Worm (Caenorhabditis elegans) whole organism, L4 larva: ENCODE measurements around the gene K10C2.2.

ENCODE experiments used
- D1046.2 ChIP-seq: fragments of 200-800 bp; sonication (Bioruptor generic); IDR thresholded peaks from 2 replicates; pipeline ENCODE4 v1.3.6; 2022; ENCODE audit warnings: missing genetic modification characterization, missing compliant biosample characterization
- Y105C5A.15 ChIP-seq: fragments of 200-800 bp; sonication (Bioruptor generic); IDR thresholded peaks from 2 replicates; pipeline ENCODE4 v1.3.6; 2022; ENCODE audit warnings: missing genetic modification characterization, missing compliant biosample characterization
- ZK337.2 ChIP-seq: fragments of 200-800 bp; sonication (Bioruptor generic); IDR thresholded peaks from 2 replicates; pipeline ENCODE4 v1.3.6; 2022; ENCODE audit warnings: missing genetic modification reagents, missing genetic modification characterization, missing compliant biosample characterization
- aha-1 ChIP-seq: fragments of 150-350 bp; peaks from one replicate; lab custom pipeline; 2014; ENCODE audit warnings: missing biosample characterization, missing genetic modification characterization
- arid-1 ChIP-seq: fragments of 200-800 bp; sonication (Bioruptor generic); conservative IDR thresholded peaks from 2 replicates; pipeline ENCODE4 v1.3.6; 2022; ENCODE audit warnings: missing genetic modification reagents, missing genetic modification characterization, missing compliant biosample characterization
- attf-4 ChIP-seq: sonication (generic microtip); optimal IDR thresholded peaks from 3 replicates; lab custom pipeline; 2017; ENCODE audit warnings: missing biosample characterization, missing genetic modification characterization
- ceh-20 ChIP-seq: fragments of 200-800 bp; sonication (Bioruptor generic); IDR thresholded peaks from 2 replicates; pipeline ENCODE4 v1.3.6; 2022; ENCODE audit warnings: missing genetic modification reagents, missing genetic modification characterization, missing compliant biosample characterization
- ceh-32 ChIP-seq: sonication (generic microtip); optimal IDR thresholded peaks from 2 replicates; lab custom pipeline; 2016; ENCODE audit warnings: mild to moderate bottlenecking, missing genetic modification characterization, missing compliant biosample characterization; ENCODE audit not compliant: poor library complexity
- cey-2 ChIP-seq: sonication (generic microtip); optimal IDR thresholded peaks from 3 replicates; lab custom pipeline; 2017; ENCODE audit warnings: missing genetic modification characterization, mild to moderate bottlenecking, missing compliant biosample characterization, antibody characterized with exemption, borderline replicate concordance; ENCODE audit not compliant: insufficient read depth
- daf-16 ChIP-seq, 3 experiments: sonication (generic microtip); optimal IDR thresholded peaks; 2 replicates each; lab custom pipeline; 2016 to 2017; ENCODE audit warnings: missing genetic modification characterization in 3 of 3, missing genetic modification reagents in 3 of 3, mild to moderate bottlenecking in 2 of 3, missing compliant biosample characterization in 2 of 3, missing biosample characterization in 1 of 3, moderate library complexity in 1 of 3
- daf-8 ChIP-seq: fragments of 200-800 bp; sonication (Bioruptor generic); IDR thresholded peaks from 2 replicates; pipeline ENCODE4 v1.3.6; 2022; ENCODE audit warnings: missing genetic modification characterization, missing compliant biosample characterization
- dmd-6 ChIP-seq: fragments of 200-800 bp; sonication (Bioruptor generic); IDR thresholded peaks from 2 replicates; pipeline ENCODE4 v1.3.6; 2022; ENCODE audit warnings: missing genetic modification reagents, missing genetic modification characterization, missing compliant biosample characterization
- duxl-1 ChIP-seq: sonication (generic microtip); optimal IDR thresholded peaks from 2 replicates; lab custom pipeline; 2016; ENCODE audit warnings: mild to moderate bottlenecking, missing genetic modification characterization, moderate library complexity, missing compliant biosample characterization; ENCODE audit not compliant: poor library complexity
- dve-1 ChIP-seq: sonication (generic microtip); optimal IDR thresholded peaks from 2 replicates; lab custom pipeline; 2017; ENCODE audit warnings: antibody characterized with exemption, mild to moderate bottlenecking, missing genetic modification characterization, missing compliant biosample characterization; ENCODE audit not compliant: insufficient read depth
- gei-8 ChIP-seq: fragments of 200-800 bp; sonication (Bioruptor generic); optimal IDR thresholded peaks from 2 replicates; lab custom pipeline; 2018; ENCODE audit warnings: mild to moderate bottlenecking, missing genetic modification characterization, missing compliant biosample characterization
- hlh-11 ChIP-seq: fragments of 200-800 bp; sonication (Bioruptor generic); optimal IDR thresholded peaks from 2 replicates; lab custom pipeline; 2018; ENCODE audit warnings: mild to moderate bottlenecking, missing genetic modification characterization, missing compliant biosample characterization
- lin-1 ChIP-seq: fragments of 200-800 bp; sonication (Bioruptor generic); IDR thresholded peaks from 2 replicates; pipeline ENCODE4 v1.3.6; 2022; ENCODE audit warnings: missing genetic modification reagents, missing genetic modification characterization, missing compliant biosample characterization
- lin-39 ChIP-seq: fragments of 150-350 bp; optimal IDR thresholded peaks from 2 replicates; lab custom pipeline; 2014; ENCODE audit warnings: missing biosample characterization, missing genetic modification reagents, missing genetic modification characterization
- mdl-1 ChIP-seq, 2 experiments: fragments of 150-350 bp in 1 of 2; sonication (generic microtip) in 1 of 2; optimal IDR thresholded peaks; 2 replicates each; lab custom pipeline; 2014 to 2017; ENCODE audit warnings: missing biosample characterization in 2 of 2, missing genetic modification characterization in 2 of 2
- mdt-29 ChIP-seq: fragments of 200-800 bp; sonication (Bioruptor generic); IDR thresholded peaks from 2 replicates; pipeline ENCODE4 v1.3.6; 2022; ENCODE audit warnings: missing genetic modification reagents, missing genetic modification characterization, missing compliant biosample characterization
- mxl-3 ChIP-seq: fragments of 200-800 bp; sonication (Bioruptor generic); optimal IDR thresholded peaks from 2 replicates; lab custom pipeline; 2018; ENCODE audit warnings: mild to moderate bottlenecking, missing genetic modification characterization, missing compliant biosample characterization
- nhr-102 ChIP-seq: sonication (generic microtip); optimal IDR thresholded peaks from 2 replicates; lab custom pipeline; 2016; ENCODE audit warnings: mild to moderate bottlenecking, missing genetic modification characterization, moderate library complexity, missing compliant biosample characterization
- nhr-111 ChIP-seq: fragments of 200-800 bp; sonication (Bioruptor generic); optimal IDR thresholded peaks from 2 replicates; lab custom pipeline; 2018; ENCODE audit warnings: mild to moderate bottlenecking, missing genetic modification characterization, missing compliant biosample characterization
- nhr-25 ChIP-seq: sonication (generic microtip); optimal IDR thresholded peaks from 2 replicates; lab custom pipeline; 2017; ENCODE audit warnings: missing genetic modification characterization, mild to moderate bottlenecking, missing compliant biosample characterization, antibody characterized with exemption, moderate library complexity, borderline replicate concordance; ENCODE audit not compliant: insufficient read depth
- nhr-28 ChIP-seq: fragments of 150-350 bp; optimal IDR thresholded peaks from 2 replicates; lab custom pipeline; 2014; ENCODE audit warnings: missing biosample characterization, missing genetic modification characterization
- nhr-41 ChIP-seq: fragments of 200-800 bp; sonication (Bioruptor generic); IDR thresholded peaks from 2 replicates; pipeline ENCODE4 v1.3.6; 2022; ENCODE audit warnings: missing genetic modification reagents, missing genetic modification characterization, missing compliant biosample characterization
- nhr-42 ChIP-seq: fragments of 200-800 bp; sonication (Bioruptor generic); IDR thresholded peaks from 2 replicates; pipeline ENCODE4 v1.3.6; 2022; ENCODE audit warnings: missing genetic modification characterization, missing compliant biosample characterization
- nhr-48 ChIP-seq: sonication (generic microtip); optimal IDR thresholded peaks from 2 replicates; lab custom pipeline; 2016; ENCODE audit warnings: mild to moderate bottlenecking, missing genetic modification characterization, missing compliant biosample characterization
- nhr-6 ChIP-seq: fragments of 150-350 bp; optimal IDR thresholded peaks from 2 replicates; lab custom pipeline; 2014; ENCODE audit warnings: missing biosample characterization, missing genetic modification characterization
- nhr-77 ChIP-seq: fragments of 150-350 bp; optimal IDR thresholded peaks from 2 replicates; lab custom pipeline; 2014; ENCODE audit warnings: missing biosample characterization, missing genetic modification characterization
- pha-4 ChIP-seq, 2 experiments: fragments of 150-350 bp in 1 of 2; fragments of 200-800 bp in 1 of 2; sonication (Bioruptor generic) in 1 of 2; IDR thresholded peaks in 1 of 2; optimal IDR thresholded peaks in 1 of 2; 2 replicates each; pipeline versions ENCODE4 v1.3.6 to Lab custom; 2014 to 2022; ENCODE audit warnings: missing genetic modification characterization in 2 of 2, missing genetic modification reagents in 2 of 2, missing biosample characterization in 1 of 2, missing compliant biosample characterization in 1 of 2
- php-3 ChIP-seq: fragments of 200-800 bp; sonication (Bioruptor generic); IDR thresholded peaks from 2 replicates; pipeline ENCODE4 v1.3.6; 2022; ENCODE audit warnings: missing genetic modification reagents, missing genetic modification characterization, missing compliant biosample characterization
- pqm-1 ChIP-seq: sonication (generic microtip); optimal IDR thresholded peaks from 2 replicates; lab custom pipeline; 2017; ENCODE audit warnings: missing biosample characterization, missing genetic modification characterization
- saeg-2 ChIP-seq: fragments of 200-800 bp; sonication (Bioruptor generic); IDR thresholded peaks from 2 replicates; pipeline ENCODE4 v1.3.6; 2022; ENCODE audit warnings: missing genetic modification reagents, missing genetic modification characterization, missing compliant biosample characterization
- snpc-1.2 ChIP-seq: fragments of 200-800 bp; sonication (Bioruptor generic); IDR thresholded peaks from 2 replicates; pipeline ENCODE4 v1.3.6; 2022; ENCODE audit warnings: missing genetic modification reagents, missing genetic modification characterization, missing compliant biosample characterization
- spr-3 ChIP-seq: fragments of 200-800 bp; sonication (Bioruptor generic); optimal IDR thresholded peaks from 2 replicates; lab custom pipeline; 2018; ENCODE audit warnings: mild to moderate bottlenecking, missing genetic modification characterization, missing compliant biosample characterization
- tra-1 ChIP-seq: fragments of 200-800 bp; sonication (Bioruptor generic); IDR thresholded peaks from 2 replicates; pipeline ENCODE4 v1.3.6; 2022; ENCODE audit warnings: missing genetic modification reagents, missing genetic modification characterization, missing compliant biosample characterization
- unc-62 ChIP-seq, 3 experiments: fragments of 150-350 bp in 1 of 3; sonication (generic microtip); optimal IDR thresholded peaks in 2 of 3; peaks in 1 of 3; 1 replicate in 1 of 3; 2 replicates in 2 of 3; lab custom pipeline; 2014 to 2017; ENCODE audit warnings: missing biosample characterization in 3 of 3, missing genetic modification characterization in 3 of 3, missing genetic modification reagents in 3 of 3, missing genotype in 1 of 3
- zfp-2 ChIP-seq: sonication (generic microtip); optimal IDR thresholded peaks from 2 replicates; lab custom pipeline; 2016; ENCODE audit warnings: mild to moderate bottlenecking, missing genetic modification characterization, missing compliant biosample characterization
- zip-2 ChIP-seq: fragments of 150-350 bp; optimal IDR thresholded peaks from 2 replicates; lab custom pipeline; 2014; ENCODE audit warnings: missing biosample characterization, missing genetic modification characterization

The K10C2.2 gene

DNA sequence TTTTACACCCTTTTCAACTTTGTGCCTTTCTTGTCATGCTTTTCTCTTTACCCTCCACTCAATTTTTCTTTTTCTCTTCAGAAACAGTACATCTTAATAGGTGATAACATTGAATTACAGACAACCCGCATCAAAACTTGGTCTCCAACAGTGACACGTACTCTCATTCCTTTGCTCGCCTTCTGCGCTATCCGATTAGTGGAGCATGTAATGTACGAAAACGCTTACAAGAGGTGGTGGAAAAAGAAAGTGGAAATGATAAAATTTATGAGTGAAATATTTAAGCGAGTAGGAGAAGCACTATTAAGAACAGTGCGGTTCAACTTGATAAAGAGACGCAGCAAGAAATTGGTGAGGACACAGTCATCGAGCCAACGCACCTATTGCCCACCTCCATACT lies 23.0 kb upstream of the K10C2.2 start, which contains the start of gene pept-1:
TSS of gene pept-1 (plus strand) at position 306 of the 400 bp plus-strand sequence.
- TF ChIP-seq nhr-102 (tag; lab: Kevin White, UChicago) (peak; percentile 9), D1046.2 (GFP tag; lab: Robert Waterston, UW) (no peak), nhr-77 (peak; percentile 30), dve-1 (tag; lab: Kevin White, UChicago) (peak; percentile 73), Y105C5A.15 (GFP tag; lab: Robert Waterston, UW) (no peak), gei-8 (GFP tag; lab: Kevin White, UChicago) (peak; percentile 47), ceh-32 (no peak), mxl-3 (GFP tag; lab: Kevin White, UChicago) (peak; percentile 17), nhr-28 (tag; lab: Kevin White, UChicago) (peak; percentile 60), php-3 (GFP tag; lab: Robert Waterston, UW) (peak; percentile 73), hlh-11 (tag; lab: Kevin White, UChicago) (peak; percentile 91), arid-1 (GFP tag; lab: Robert Waterston, UW) (no peak), dmd-6 (GFP tag; lab: Robert Waterston, UW) (peak; percentile 88), nhr-6 (tag; lab: Kevin White, UChicago) (peak; percentile 40), lin-1 (GFP tag; lab: Robert Waterston, UW) (peak; percentile 23; the same call in 1 of the 2 replicates), pha-4 (GFP tag; IDR thresholded peaks at IDR 0.05; lab: Robert Waterston, UW) (peak; percentile 45; the same call in 1 of the 2 replicates), pha-4 (tag; optimal IDR thresholded peaks at IDR 0.05; lab: Kevin White, UChicago) (no peak), nhr-48 (tag; lab: Kevin White, UChicago) (peak; percentile 45), daf-16 (GFP tag; optimal IDR thresholded peaks at IDR 0.05; lab: Kevin White, UChicago) (no peak), daf-16 (tag; optimal IDR thresholded peaks at IDR 0.05; lab: Kevin White, UChicago) (peak; percentile 58), pqm-1 (tag; lab: Kevin White, UChicago) (peak; percentile 95), nhr-41 (GFP tag; lab: Robert Waterston, UW) (0 out of 2 replicates have a peak, but pooled peaks have one; percentile 16), snpc-1.2 (no peak), mdt-29 (GFP tag; lab: Robert Waterston, UW) (no peak), ceh-20 (0 out of 2 replicates have a peak, but pooled peaks have one; percentile 13), tra-1 (GFP tag; lab: Robert Waterston, UW) (peak; percentile 76), zip-2 (tag; lab: Kevin White, UChicago) (no peak), aha-1 (no peak)

DNA sequence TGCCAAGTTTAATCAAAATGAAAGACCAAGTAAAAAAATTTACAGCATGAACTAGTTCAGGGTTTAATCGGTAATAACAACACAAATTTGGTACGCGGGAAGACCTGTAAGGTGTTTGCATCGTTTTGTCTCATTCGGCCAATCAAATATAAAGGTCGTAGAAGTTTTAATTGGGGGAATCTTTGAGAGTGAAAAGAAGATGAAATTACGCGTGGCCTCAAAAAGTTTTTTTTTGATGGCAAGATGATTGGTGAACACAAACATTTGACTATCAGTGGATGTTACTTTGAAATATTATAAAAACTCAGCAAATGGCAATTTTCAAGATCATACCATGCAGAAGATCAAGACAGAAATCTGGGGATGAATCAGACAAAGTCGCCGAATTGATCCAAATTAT lies 21.6 kb upstream of the K10C2.2 start, which contains the start of gene nas-33:
TSS of gene nas-33 (minus strand) at position 101 of the 400 bp plus-strand sequence.
- no peak for TF ChIP-seq zfp-2 (tag; lab: Kevin White, UChicago)
- TF ChIP-seq daf-16 (GFP tag; optimal IDR thresholded peaks at IDR 0.05; lab: Kevin White, UChicago) = no peak
- TF ChIP-seq daf-16 (tag; optimal IDR thresholded peaks at IDR 0.05; lab: Kevin White, UChicago) = no peak
- no peak for TF ChIP-seq pqm-1 (tag; lab: Kevin White, UChicago)
- no peak for TF ChIP-seq nhr-42 (GFP tag; lab: Robert Waterston, UW)
- TF ChIP-seq spr-3 = no peak
- TF ChIP-seq ZK337.2 (GFP tag; lab: Robert Waterston, UW) = no peak
- TF ChIP-seq saeg-2 = no peak
- no peak for TF ChIP-seq daf-8 (GFP tag; lab: Robert Waterston, UW)
- no peak for TF ChIP-seq cey-2 (tag; lab: Kevin White, UChicago)
- no peak for TF ChIP-seq mdl-1 (tag; optimal IDR thresholded peaks at IDR 0.05; lab: Kevin White, UChicago)
- no peak for TF ChIP-seq nhr-25 (tag; lab: Kevin White, UChicago)
- TF ChIP-seq unc-62 (GFP tag; optimal IDR thresholded peaks at IDR 0.05 in 1 of 2; lab: Kevin White, UChicago) = no peak
- TF ChIP-seq unc-62 (tag; optimal IDR thresholded peaks at IDR 0.05; lab: Kevin White, UChicago) = no peak
- TF ChIP-seq nhr-111 (GFP tag; lab: Kevin White, UChicago) = no peak
- no peak for TF ChIP-seq duxl-1 (tag; lab: Kevin White, UChicago)
- TF ChIP-seq lin-39 (tag; lab: Kevin White, UChicago) = no peak
- TF ChIP-seq arid-1 (GFP tag; lab: Robert Waterston, UW) = no peak
- TF ChIP-seq attf-4 (tag; lab: Kevin White, UChicago) = no peak
- no peak for TF ChIP-seq D1046.2 (GFP tag; lab: Robert Waterston, UW)
- TF ChIP-seq, all 104 proteins: peak for 0
